Worm (Caenorhabditis elegans): Measurements from ENCODE around the gene srx-7.

srx-7 gene

DNA sequence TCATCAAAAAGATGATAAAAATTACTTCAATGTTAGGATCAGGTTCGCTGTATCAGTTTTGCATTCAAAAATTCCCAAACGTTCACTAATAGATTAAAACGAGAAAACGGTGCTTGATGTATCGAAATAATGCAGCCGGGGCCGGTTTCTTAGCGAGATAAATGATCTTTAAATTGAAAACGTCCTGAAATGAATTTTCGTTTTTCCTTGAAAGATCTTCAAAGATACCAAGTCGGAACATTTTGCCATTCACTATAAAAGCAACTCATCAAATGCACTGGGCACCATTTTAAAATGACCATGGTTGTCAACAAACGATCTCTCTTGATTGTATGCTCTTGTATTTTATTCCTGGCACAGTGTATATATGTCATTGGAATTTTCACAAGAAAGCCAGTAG lies 16.1 kb downstream of the srx-7 start, which contains the start of gene K06H6.5:
Gene K06H6.5, plus strand, starts transcription at position 301 of the 400 bp plus-strand sequence.
- no peak for TF ChIP-seq tra-4 (tag; optimal IDR thresholded peaks at IDR 0.05)
- no peak for TF ChIP-seq ama-1 (optimal IDR thresholded peaks at IDR 0.05)
- TF ChIP-seq hnd-1 (tag; optimal IDR thresholded peaks at IDR 0.05) = no peak
- no peak for TF ChIP-seq ceh-36 (tag; optimal IDR thresholded peaks at IDR 0.05)
- no peak for TF ChIP-seq hmg-4 (GFP tag; optimal IDR thresholded peaks at IDR 0.05)
- no peak for TF ChIP-seq ceh-13 (GFP tag; optimal IDR thresholded peaks at IDR 0.05)

DNA sequence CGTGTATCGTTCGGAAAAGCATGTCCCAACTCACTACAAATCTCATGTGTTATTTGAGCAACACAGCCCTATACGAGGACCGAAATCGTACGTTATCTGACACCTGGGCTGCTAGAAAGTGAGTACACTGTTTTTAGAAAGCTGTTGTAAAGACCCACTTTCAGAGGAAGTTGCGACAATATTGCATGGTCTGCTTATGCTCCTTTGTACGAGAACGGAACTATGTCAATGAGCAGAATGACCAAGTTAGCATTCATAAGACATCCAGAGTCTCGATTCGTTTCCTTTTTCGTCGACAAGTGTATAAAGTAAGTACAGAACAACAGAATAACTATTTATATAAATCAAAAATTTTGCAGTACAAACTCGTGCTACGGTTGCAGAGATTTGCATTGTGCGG lies 16.9 kb downstream of the srx-7 start:
- no peak for TF ChIP-seq aly-1 (tag; optimal IDR thresholded peaks at IDR 0.05)
- TF ChIP-seq scrt-1 (GFP tag; IDR thresholded peaks at IDR 0.05) = no peak
- TF ChIP-seq hnd-1 (tag; optimal IDR thresholded peaks at IDR 0.05) = no peak
- TF ChIP-seq ets-7 (tag; optimal IDR thresholded peaks at IDR 0.05) = no peak
- TF ChIP-seq flt-1 (GFP tag; IDR thresholded peaks at IDR 0.05) = no peak
- TF ChIP-seq hmbx-1 (tag; optimal IDR thresholded peaks at IDR 0.05) = no peak
- no peak for TF ChIP-seq ceh-13 (GFP tag; optimal IDR thresholded peaks at IDR 0.05)
- TF ChIP-seq F13C5.2 (tag; optimal IDR thresholded peaks at IDR 0.05) = no peak
- no peak for TF ChIP-seq ama-1 (optimal IDR thresholded peaks at IDR 0.05)
- no peak for TF ChIP-seq tra-4 (tag; optimal IDR thresholded peaks at IDR 0.05)
- TF ChIP-seq B0310.2 (tag; optimal IDR thresholded peaks at IDR 0.05) = no peak
- no peak for TF ChIP-seq tbx-11 (GFP tag; IDR thresholded peaks at IDR 0.05)
- TF ChIP-seq pes-1 (GFP tag; IDR thresholded peaks at IDR 0.05) = no peak

ce11 chrV:578977-579376 lies 19.0 kb downstream of the srx-7 start, which contains the start of gene K06H6.4:
Gene K06H6.4, plus strand, starts transcription at chrV:579277.
- TF ChIP-seq ets-7 (tag; optimal IDR thresholded peaks at IDR 0.05) (no peak), tra-4 (tag; optimal IDR thresholded peaks at IDR 0.05) (no peak), B0310.2 (tag; optimal IDR thresholded peaks at IDR 0.05) (no peak), F13C5.2 (tag; optimal IDR thresholded peaks at IDR 0.05) (no peak), sea-1 (GFP tag; conservative IDR thresholded peaks at IDR 0.05) (no peak), flt-1 (GFP tag; IDR thresholded peaks at IDR 0.05) (no peak), hmg-4 (GFP tag; optimal IDR thresholded peaks at IDR 0.05) (no peak), scrt-1 (GFP tag; IDR thresholded peaks at IDR 0.05) (no peak), hnd-1 (tag; optimal IDR thresholded peaks at IDR 0.05) (no peak), tbx-37 (GFP tag; conservative IDR thresholded peaks at IDR 0.05) (no peak), pes-1 (GFP tag; IDR thresholded peaks at IDR 0.05) (no peak)

DNA sequence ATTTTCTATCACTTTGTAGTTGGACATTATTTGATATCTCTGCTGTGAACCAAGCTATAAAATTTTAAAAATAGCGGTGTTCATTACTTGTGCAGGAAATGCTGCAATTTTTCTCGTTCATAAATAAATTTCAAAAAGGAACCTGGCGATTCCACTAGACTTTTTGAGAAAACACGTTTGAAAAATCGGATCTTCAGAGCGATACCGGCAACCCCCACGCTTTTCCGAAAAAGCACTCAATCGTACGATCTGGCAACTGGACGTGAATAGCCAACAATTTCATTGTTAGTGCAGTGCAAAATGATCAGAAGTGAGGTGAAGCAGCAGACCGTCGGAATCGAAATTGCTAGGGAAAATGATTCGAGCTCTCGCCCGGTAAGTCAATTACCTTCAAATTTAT lies 21.6 kb downstream of the srx-7 start, which contains the start of gene nstp-7:
Gene nstp-7, plus strand, starts transcription at position 301 of the 400 bp plus-strand sequence.
- TF ChIP-seq pes-1 (GFP tag; IDR thresholded peaks at IDR 0.05) (no peak), sea-1 (GFP tag; conservative IDR thresholded peaks at IDR 0.05) (no peak), F13C5.2 (tag; optimal IDR thresholded peaks at IDR 0.05) (no peak), tbx-37 (GFP tag; conservative IDR thresholded peaks at IDR 0.05) (no peak), hnd-1 (tag; optimal IDR thresholded peaks at IDR 0.05) (no peak), ets-7 (tag; optimal IDR thresholded peaks at IDR 0.05) (no peak), tra-4 (tag; optimal IDR thresholded peaks at IDR 0.05) (no peak), hmg-4 (GFP tag; optimal IDR thresholded peaks at IDR 0.05) (no peak), flt-1 (GFP tag; IDR thresholded peaks at IDR 0.05) (no peak)

DNA sequence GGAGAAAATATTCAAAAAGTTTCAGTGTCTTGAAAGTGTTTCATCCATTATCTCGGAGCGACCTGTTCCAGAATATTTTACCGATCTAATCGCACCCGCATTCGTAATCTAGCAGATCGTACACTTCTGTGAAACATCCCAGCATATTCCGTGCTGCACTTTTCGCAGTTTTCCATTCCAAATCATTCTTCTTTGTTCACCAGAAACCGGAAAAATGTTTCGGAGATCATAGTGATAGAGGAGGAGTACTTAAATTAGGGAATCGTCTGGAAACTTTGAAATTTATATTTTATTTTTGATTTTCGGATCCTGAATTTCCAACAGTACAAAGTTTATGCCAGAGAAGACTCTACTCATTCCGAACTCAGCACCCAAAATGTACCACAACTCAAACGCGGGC lies 25.5 kb downstream of the srx-7 start, which contains the start of gene K06H6.2:
Gene K06H6.2, plus strand, starts transcription at position 301 of the 400 bp plus-strand sequence.
- TF ChIP-seq pes-1 (GFP tag; IDR thresholded peaks at IDR 0.05) (no peak), ama-1 (optimal IDR thresholded peaks at IDR 0.05) (no peak), tra-4 (tag; optimal IDR thresholded peaks at IDR 0.05) (no peak), hmbx-1 (tag; optimal IDR thresholded peaks at IDR 0.05) (no peak), ceh-36 (tag; optimal IDR thresholded peaks at IDR 0.05) (no peak), F13C5.2 (tag; optimal IDR thresholded peaks at IDR 0.05) (no peak), hmg-4 (GFP tag; optimal IDR thresholded peaks at IDR 0.05) (no peak), sea-1 (GFP tag; conservative IDR thresholded peaks at IDR 0.05) (no peak), B0310.2 (tag; optimal IDR thresholded peaks at IDR 0.05) (no peak), tbx-11 (GFP tag; IDR thresholded peaks at IDR 0.05) (no peak), flt-1 (GFP tag; IDR thresholded peaks at IDR 0.05) (no peak), ceh-13 (GFP tag; optimal IDR thresholded peaks at IDR 0.05) (no peak), tbx-37 (GFP tag; conservative IDR thresholded peaks at IDR 0.05) (no peak), hnd-1 (tag; optimal IDR thresholded peaks at IDR 0.05) (no peak), ets-7 (tag; optimal IDR thresholded peaks at IDR 0.05) (no peak), scrt-1 (GFP tag; IDR thresholded peaks at IDR 0.05) (no peak), aly-1 (tag; optimal IDR thresholded peaks at IDR 0.05) (no peak)

DNA sequence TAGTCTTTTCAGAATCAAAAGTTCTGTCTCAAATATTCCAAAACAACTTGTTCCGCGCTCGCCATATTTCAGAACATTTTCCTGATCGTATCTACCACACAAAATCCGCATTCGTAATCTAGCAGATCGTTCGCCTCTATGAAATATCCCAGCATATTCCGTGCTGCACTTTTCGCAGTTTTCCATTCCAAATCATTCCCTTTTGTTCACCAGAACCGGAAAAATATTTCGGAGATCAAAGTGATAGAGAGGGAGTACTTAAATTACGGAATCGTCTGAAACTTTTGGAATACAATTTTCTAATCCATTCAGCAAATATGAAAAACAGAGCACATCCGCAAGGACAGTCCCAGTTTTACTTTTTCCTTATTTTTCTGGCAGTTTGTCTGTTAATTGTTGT lies 27.8 kb downstream of the srx-7 start, which contains the start of gene K06H6.1:
Gene K06H6.1, plus strand, starts transcription at position 301 of the 400 bp plus-strand sequence.
- TF ChIP-seq tra-4 (tag; optimal IDR thresholded peaks at IDR 0.05) (no peak), ama-1 (optimal IDR thresholded peaks at IDR 0.05) (no peak), B0310.2 (tag; optimal IDR thresholded peaks at IDR 0.05) (no peak), ceh-36 (tag; optimal IDR thresholded peaks at IDR 0.05) (no peak), aly-1 (tag; optimal IDR thresholded peaks at IDR 0.05) (no peak), tbx-37 (GFP tag; conservative IDR thresholded peaks at IDR 0.05) (no peak), ceh-13 (GFP tag; optimal IDR thresholded peaks at IDR 0.05) (no peak), scrt-1 (GFP tag; IDR thresholded peaks at IDR 0.05) (no peak), tbx-11 (GFP tag; IDR thresholded peaks at IDR 0.05) (no peak), F13C5.2 (tag; optimal IDR thresholded peaks at IDR 0.05) (no peak)

DNA sequence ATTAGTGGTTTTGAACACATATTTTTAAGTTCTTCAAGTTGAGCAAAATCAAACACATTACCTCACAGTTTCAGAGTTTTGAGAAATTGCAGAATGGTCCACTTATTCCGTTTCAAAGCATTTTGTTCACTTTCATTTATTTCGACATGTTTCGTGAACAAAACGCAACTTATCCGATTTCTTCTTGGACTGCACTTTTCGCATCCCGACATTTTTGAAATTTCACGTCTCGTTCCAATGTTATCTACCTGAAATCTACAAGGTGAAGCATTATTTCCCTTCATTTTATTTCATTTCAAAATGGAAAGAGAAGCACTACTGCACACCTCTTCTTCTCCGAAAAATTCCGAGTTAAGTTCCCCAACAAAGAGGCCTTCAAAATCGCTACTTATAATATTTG lies 30.2 kb downstream of the srx-7 start, which contains the start of gene ZK488.6:
Gene ZK488.6, plus strand, starts transcription at position 301 of the 400 bp plus-strand sequence.
- TF ChIP-seq F13C5.2 (tag; optimal IDR thresholded peaks at IDR 0.05) = no peak
- TF ChIP-seq hmbx-1 (tag; optimal IDR thresholded peaks at IDR 0.05) = no peak
- no peak for TF ChIP-seq B0310.2 (tag; optimal IDR thresholded peaks at IDR 0.05)
- no peak for TF ChIP-seq aly-1 (tag; optimal IDR thresholded peaks at IDR 0.05)
- no peak for TF ChIP-seq sea-1 (GFP tag; conservative IDR thresholded peaks at IDR 0.05)
- TF ChIP-seq tra-4 (tag; optimal IDR thresholded peaks at IDR 0.05) = no peak
- TF ChIP-seq ama-1 (optimal IDR thresholded peaks at IDR 0.05) = no peak
- no peak for TF ChIP-seq hnd-1 (tag; optimal IDR thresholded peaks at IDR 0.05)
- no peak for TF ChIP-seq ceh-36 (tag; optimal IDR thresholded peaks at IDR 0.05)
- no peak for TF ChIP-seq ets-7 (tag; optimal IDR thresholded peaks at IDR 0.05)
- TF ChIP-seq pes-1 (GFP tag; IDR thresholded peaks at IDR 0.05) = no peak
- no peak for TF ChIP-seq tbx-11 (GFP tag; IDR thresholded peaks at IDR 0.05)
- TF ChIP-seq flt-1 (GFP tag; IDR thresholded peaks at IDR 0.05) = no peak
- TF ChIP-seq scrt-1 (GFP tag; IDR thresholded peaks at IDR 0.05) = no peak
- TF ChIP-seq ceh-13 (GFP tag; optimal IDR thresholded peaks at IDR 0.05) = no peak
- TF ChIP-seq hmg-4 (GFP tag; optimal IDR thresholded peaks at IDR 0.05) = no peak
- TF ChIP-seq tbx-37 (GFP tag; conservative IDR thresholded peaks at IDR 0.05) = no peak
